Worm (Caenorhabditis elegans): ENCODE data around the gene F38A5.2.
A peak's percentile ranks its signal among the peaks of the same experiment; 100 is the strongest.

DNA sequence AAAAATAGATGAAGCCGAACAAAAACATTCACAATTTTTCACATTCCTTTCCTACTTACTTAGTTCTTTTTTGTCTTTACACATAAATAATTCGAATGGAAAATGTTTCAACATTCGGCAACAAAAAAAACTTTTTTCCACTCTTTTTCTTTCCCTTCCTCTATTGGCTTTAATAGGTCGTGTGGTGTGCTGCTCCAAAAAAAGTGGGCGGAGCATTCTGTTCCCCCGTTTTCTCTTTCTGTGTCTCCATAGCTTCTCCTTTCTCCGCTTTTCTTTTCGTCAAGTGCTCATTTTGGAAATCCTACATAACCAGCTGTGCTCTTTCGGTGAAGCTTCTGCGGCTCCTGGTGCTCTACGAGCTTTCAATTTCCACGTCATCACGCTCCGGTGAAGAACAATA, 43.8 kb downstream of the F38A5.2 start, which contains the start of gene C01G5.25:
- TF ChIP-seq dpl-1 (GFP tag; optimal IDR thresholded peaks at IDR 0.05) (peak in 1 of 3 experiments; percentile 12), ztf-4 (tag; optimal IDR thresholded peaks at IDR 0.05) (no peak), nhr-11 (tag; optimal IDR thresholded peaks at IDR 0.05) (no peak), tbx-2 (tag; optimal IDR thresholded peaks at IDR 0.05) (no peak), nhr-77 (tag; optimal IDR thresholded peaks at IDR 0.05) (no peak), fkh-10 (GFP tag; optimal IDR thresholded peaks at IDR 0.05) (no peak), egl-13 (tag; optimal IDR thresholded peaks at IDR 0.05) (no peak), lin-13 (GFP tag; optimal IDR thresholded peaks at IDR 0.05) (no peak), elt-3 (tag; optimal IDR thresholded peaks at IDR 0.05) (no peak), ama-1 (optimal IDR thresholded peaks at IDR 0.05) (no peak)

All from whole organism, L1 larva.